Worm (Caenorhabditis elegans) whole organism, L4 larva: ENCODE results near the gene pap-1.
A peak's percentile ranks its signal among the peaks of the same experiment; 100 is the strongest.

ENCODE experiments used
- D1046.2 ChIP-seq: fragments of 200-800 bp; sonication (Bioruptor generic); IDR thresholded peaks from 2 replicates; pipeline ENCODE4 v1.3.6; 2022; ENCODE audit warnings: missing genetic modification characterization, missing compliant biosample characterization
- F49E8.2 ChIP-seq: sonication (generic microtip); optimal IDR thresholded peaks from 2 replicates; lab custom pipeline; 2016; ENCODE audit warnings: missing compliant biosample characterization, mild to moderate bottlenecking, missing genetic modification characterization, borderline replicate concordance
- T20F7.1 ChIP-seq: fragments of 200-800 bp; sonication (Bioruptor generic); optimal IDR thresholded peaks from 2 replicates; lab custom pipeline; 2018; ENCODE audit warnings: mild to moderate bottlenecking, missing genetic modification characterization, missing compliant biosample characterization
- Y105C5A.15 ChIP-seq: fragments of 200-800 bp; sonication (Bioruptor generic); IDR thresholded peaks from 2 replicates; pipeline ENCODE4 v1.3.6; 2022; ENCODE audit warnings: missing genetic modification characterization, missing compliant biosample characterization
- aha-1 ChIP-seq: fragments of 150-350 bp; peaks from one replicate; lab custom pipeline; 2014; ENCODE audit warnings: missing biosample characterization, missing genetic modification characterization
- ceh-82 ChIP-seq: sonication (generic microtip); optimal IDR thresholded peaks from 2 replicates; lab custom pipeline; 2017; ENCODE audit warnings: missing biosample characterization, missing genetic modification characterization
- ces-1 ChIP-seq: fragments of 150-350 bp; sonication (generic microtip); optimal IDR thresholded peaks from 4 replicates; lab custom pipeline; 2014; ENCODE audit warnings: missing biosample characterization, missing genetic modification reagents, missing genetic modification characterization
- daf-16 ChIP-seq, 3 experiments: sonication (generic microtip); optimal IDR thresholded peaks; 2 replicates each; lab custom pipeline; 2016 to 2017; ENCODE audit warnings: missing genetic modification characterization in 3 of 3, missing genetic modification reagents in 3 of 3, mild to moderate bottlenecking in 2 of 3, missing compliant biosample characterization in 2 of 3, missing biosample characterization in 1 of 3, moderate library complexity in 1 of 3
- dmd-6 ChIP-seq: fragments of 200-800 bp; sonication (Bioruptor generic); IDR thresholded peaks from 2 replicates; pipeline ENCODE4 v1.3.6; 2022; ENCODE audit warnings: missing genetic modification reagents, missing genetic modification characterization, missing compliant biosample characterization
- dmd-9 ChIP-seq: fragments of 200-800 bp; sonication (Bioruptor generic); IDR thresholded peaks from 2 replicates; pipeline ENCODE4 v1.3.6; 2022; ENCODE audit warnings: missing genetic modification reagents, missing genetic modification characterization, missing compliant biosample characterization
- duxl-1 ChIP-seq: sonication (generic microtip); optimal IDR thresholded peaks from 2 replicates; lab custom pipeline; 2016; ENCODE audit warnings: mild to moderate bottlenecking, missing genetic modification characterization, moderate library complexity, missing compliant biosample characterization; ENCODE audit not compliant: poor library complexity
- dve-1 ChIP-seq: sonication (generic microtip); optimal IDR thresholded peaks from 2 replicates; lab custom pipeline; 2017; ENCODE audit warnings: antibody characterized with exemption, mild to moderate bottlenecking, missing genetic modification characterization, missing compliant biosample characterization; ENCODE audit not compliant: insufficient read depth
- egl-43 ChIP-seq: fragments of 200-800 bp; sonication (Bioruptor generic); IDR thresholded peaks from 2 replicates; pipeline ENCODE4 v1.3.6; 2022; ENCODE audit warnings: missing genetic modification reagents, missing genetic modification characterization, missing compliant biosample characterization
- hlh-11 ChIP-seq: fragments of 200-800 bp; sonication (Bioruptor generic); optimal IDR thresholded peaks from 2 replicates; lab custom pipeline; 2018; ENCODE audit warnings: mild to moderate bottlenecking, missing genetic modification characterization, missing compliant biosample characterization
- hlh-30 ChIP-seq: sonication (generic microtip); optimal IDR thresholded peaks from 2 replicates; lab custom pipeline; 2017; ENCODE audit warnings: antibody characterized with exemption, mild to moderate bottlenecking, missing genetic modification characterization, missing compliant biosample characterization; ENCODE audit not compliant: insufficient read depth
- lin-1 ChIP-seq: fragments of 200-800 bp; sonication (Bioruptor generic); IDR thresholded peaks from 2 replicates; pipeline ENCODE4 v1.3.6; 2022; ENCODE audit warnings: missing genetic modification reagents, missing genetic modification characterization, missing compliant biosample characterization
- lin-29 ChIP-seq: fragments of 200-800 bp; sonication (Bioruptor generic); IDR thresholded peaks from 2 replicates; pipeline ENCODE4 v1.3.6; 2022; ENCODE audit warnings: missing genetic modification reagents, missing genetic modification characterization, missing compliant biosample characterization
- mep-1 ChIP-seq: fragments of 150-350 bp; sonication (generic microtip); optimal IDR thresholded peaks from 3 replicates; lab custom pipeline; 2014; ENCODE audit warnings: missing biosample characterization, missing genetic modification characterization
- nhr-10 ChIP-seq: fragments of 150-350 bp; optimal IDR thresholded peaks from 2 replicates; lab custom pipeline; 2014; ENCODE audit warnings: missing biosample characterization, missing genetic modification characterization
- nhr-102 ChIP-seq: sonication (generic microtip); optimal IDR thresholded peaks from 2 replicates; lab custom pipeline; 2016; ENCODE audit warnings: mild to moderate bottlenecking, missing genetic modification characterization, moderate library complexity, missing compliant biosample characterization
- nhr-28 ChIP-seq: fragments of 150-350 bp; optimal IDR thresholded peaks from 2 replicates; lab custom pipeline; 2014; ENCODE audit warnings: missing biosample characterization, missing genetic modification characterization
- nhr-48 ChIP-seq: sonication (generic microtip); optimal IDR thresholded peaks from 2 replicates; lab custom pipeline; 2016; ENCODE audit warnings: mild to moderate bottlenecking, missing genetic modification characterization, missing compliant biosample characterization
- nhr-77 ChIP-seq: fragments of 150-350 bp; optimal IDR thresholded peaks from 2 replicates; lab custom pipeline; 2014; ENCODE audit warnings: missing biosample characterization, missing genetic modification characterization
- pqm-1 ChIP-seq: sonication (generic microtip); optimal IDR thresholded peaks from 2 replicates; lab custom pipeline; 2017; ENCODE audit warnings: missing biosample characterization, missing genetic modification characterization
- set-16 ChIP-seq: fragments of 200-800 bp; sonication (Bioruptor generic); IDR thresholded peaks from 2 replicates; pipeline ENCODE4 v1.3.6; 2022; ENCODE audit warnings: missing genetic modification reagents, missing genetic modification characterization, missing compliant biosample characterization
- skn-1 ChIP-seq: fragments of 150-350 bp; optimal IDR thresholded peaks from 2 replicates; lab custom pipeline; 2014; ENCODE audit warnings: missing biosample characterization, missing genetic modification characterization
- spr-1 ChIP-seq: sonication (generic microtip); optimal IDR thresholded peaks from 2 replicates; lab custom pipeline; 2016; ENCODE audit warnings: mild to moderate bottlenecking, missing genetic modification characterization, missing compliant biosample characterization
- unc-39 ChIP-seq: sonication (generic microtip); optimal IDR thresholded peaks from 2 replicates; lab custom pipeline; 2017; ENCODE audit warnings: missing biosample characterization, missing genetic modification characterization
- unc-62 ChIP-seq, 3 experiments: fragments of 150-350 bp in 1 of 3; sonication (generic microtip); optimal IDR thresholded peaks in 2 of 3; peaks in 1 of 3; 1 replicate in 1 of 3; 2 replicates in 2 of 3; lab custom pipeline; 2014 to 2017; ENCODE audit warnings: missing biosample characterization in 3 of 3, missing genetic modification characterization in 3 of 3, missing genetic modification reagents in 3 of 3, missing genotype in 1 of 3
- vab-7 ChIP-seq: fragments of 200-800 bp; sonication (Bioruptor generic); IDR thresholded peaks from 2 replicates; pipeline ENCODE4 v1.3.6; 2022; ENCODE audit warnings: missing genetic modification reagents, missing genetic modification characterization, missing compliant biosample characterization
- zag-1 ChIP-seq: fragments of 150-350 bp; optimal IDR thresholded peaks from 2 replicates; lab custom pipeline; 2014; ENCODE audit warnings: missing biosample characterization, missing genetic modification characterization
- zfp-3 ChIP-seq: fragments of 200-800 bp; sonication (Bioruptor generic); conservative IDR thresholded peaks from 2 replicates; pipeline ENCODE4 v1.3.6; 2022; ENCODE audit warnings: missing genetic modification reagents, missing genetic modification characterization, missing compliant biosample characterization

pap-1 gene

ce11 chrV:10441135-10442024 is at the start of gene pap-1 (continued):
- TF ChIP-seq ceh-82 (no peak), T20F7.1 (GFP tag; lab: Kevin White, UChicago) (no peak), lin-1 (GFP tag; lab: Robert Waterston, UW) (no peak), zfp-3 (GFP tag; lab: Robert Waterston, UW) (no peak), nhr-28 (tag; lab: Kevin White, UChicago) (no peak), lin-29 (GFP tag; lab: Robert Waterston, UW) (no peak)

ce11 chrV:10393708-10394107 is 48.1 kb upstream of the pap-1 start:
- no peak for TF ChIP-seq dve-1
- TF ChIP-seq set-16, result peak; percentile 87; the same call in 1 of the 2 replicates
- no peak for TF ChIP-seq vab-7 (GFP tag; lab: Robert Waterston, UW)
- TF ChIP-seq Y105C5A.15, result no peak
- TF ChIP-seq aha-1 (tag; lab: Kevin White, UChicago), result no peak

DNA sequence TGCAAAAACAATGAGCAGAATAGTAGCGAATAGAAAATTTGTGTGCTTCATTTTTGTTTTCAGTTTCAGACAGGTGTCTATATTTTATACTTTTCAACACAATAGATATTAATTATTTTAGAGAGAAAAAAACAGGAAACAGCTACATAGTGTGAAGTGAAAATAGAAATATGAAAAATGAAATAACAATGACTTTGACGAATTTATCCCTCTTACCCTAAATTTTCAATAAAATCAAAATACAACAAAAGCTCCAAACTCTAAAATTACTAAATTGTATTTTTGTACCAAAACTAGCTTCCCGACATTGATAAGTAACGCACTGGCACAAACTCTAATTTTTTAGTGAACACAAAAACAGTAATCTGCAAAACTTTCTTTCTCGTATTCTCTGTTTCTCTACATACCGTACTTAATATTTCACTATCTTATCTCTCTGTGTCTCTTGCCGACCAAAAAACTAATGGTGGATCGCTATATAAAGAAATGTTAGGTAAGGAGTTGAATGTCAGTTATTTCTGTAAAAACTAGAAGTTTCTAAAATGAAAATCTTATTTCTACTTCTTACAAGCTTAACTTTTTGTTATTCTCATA is 46.5 kb upstream of the pap-1 start, which contains the start of the genes col-151 and ugt-1:
Gene col-151, minus strand, starts transcription at position 51 of the 594 bp plus-strand sequence.
Gene ugt-1, plus strand, starts transcription at position 491 of the 594 bp plus-strand sequence.
- TF ChIP-seq ces-1 (GFP tag; lab: Kevin White, UChicago), result no peak
- TF ChIP-seq daf-16 (GFP tag; optimal IDR thresholded peaks at IDR 0.05; lab: Kevin White, UChicago), result no peak
- TF ChIP-seq daf-16 (tag; optimal IDR thresholded peaks at IDR 0.05; lab: Kevin White, UChicago), result peak; percentile 41
- TF ChIP-seq nhr-28 (tag; lab: Kevin White, UChicago), result peak; percentile 63
- TF ChIP-seq nhr-10 (tag; lab: Kevin White, UChicago), result no peak
- peak; percentile 34 for TF ChIP-seq dve-1
- no peak for TF ChIP-seq unc-39
- no peak for TF ChIP-seq F49E8.2 (tag; lab: Kevin White, UChicago)
- no peak for TF ChIP-seq nhr-48
- TF ChIP-seq dmd-9, result no peak
- TF ChIP-seq hlh-11 (tag; lab: Kevin White, UChicago), result peak; percentile 15
- TF ChIP-seq spr-1, result no peak
- no peak for TF ChIP-seq nhr-102 (tag; lab: Kevin White, UChicago)
- TF ChIP-seq dmd-6 (GFP tag; lab: Robert Waterston, UW), result peak; percentile 46
- no peak for TF ChIP-seq mep-1 (tag; lab: Kevin White, UChicago)
- TF ChIP-seq pqm-1 (tag; lab: Kevin White, UChicago), result peak; percentile 67

DNA sequence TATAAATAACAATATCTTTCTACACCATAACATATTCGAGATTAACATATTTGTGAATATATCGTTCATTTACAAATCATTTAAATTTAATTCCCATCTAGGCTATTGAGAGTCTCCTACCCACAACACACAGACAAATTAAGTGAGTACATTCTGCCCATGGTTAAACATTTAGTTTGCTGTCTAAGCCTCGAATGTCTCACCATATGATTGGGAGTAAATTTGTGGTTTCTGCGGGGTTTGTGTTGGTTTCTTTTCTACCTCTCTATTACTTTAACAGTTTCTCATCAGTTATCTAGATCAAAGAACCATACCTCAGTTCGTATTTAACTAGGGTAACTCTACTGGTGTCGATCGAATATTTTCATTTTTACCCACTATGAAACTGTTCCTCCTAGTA is 43.3 kb upstream of the pap-1 start, which contains the start of gene ugt-2:
Gene ugt-2, plus strand, starts transcription at position 371 of the 400 bp plus-strand sequence.
- TF ChIP-seq aha-1 (tag; lab: Kevin White, UChicago), result no peak
- TF ChIP-seq pqm-1 (tag; lab: Kevin White, UChicago), result peak; percentile 74
- TF ChIP-seq D1046.2 (GFP tag; lab: Robert Waterston, UW), result no peak
- TF ChIP-seq nhr-28 (tag; lab: Kevin White, UChicago), result peak; percentile 68
- peak; percentile 2 for TF ChIP-seq hlh-30 (tag; lab: Kevin White, UChicago)
- TF ChIP-seq egl-43 (GFP tag; lab: Robert Waterston, UW), result no peak
- TF ChIP-seq zag-1 (tag; lab: Kevin White, UChicago), result no peak
- peak; percentile 63 for TF ChIP-seq dmd-6 (GFP tag; lab: Robert Waterston, UW)
- no peak for TF ChIP-seq skn-1
- TF ChIP-seq dmd-9, result no peak
- peak; percentile 33 for TF ChIP-seq nhr-77 (tag; lab: Kevin White, UChicago)
- peak in 1 of 2 experiments; percentile 89 for TF ChIP-seq unc-62 (GFP tag; optimal IDR thresholded peaks at IDR 0.05 in 1 of 2; lab: Kevin White, UChicago)
- TF ChIP-seq unc-62 (tag; optimal IDR thresholded peaks at IDR 0.05; lab: Kevin White, UChicago), result no peak
- TF ChIP-seq duxl-1 (tag; lab: Kevin White, UChicago), result no peak
- TF ChIP-seq dve-1, result peak; percentile 15
- TF ChIP-seq daf-16 (GFP tag; optimal IDR thresholded peaks at IDR 0.05; lab: Kevin White, UChicago), result no peak
- peak; percentile 39 for TF ChIP-seq daf-16 (tag; optimal IDR thresholded peaks at IDR 0.05; lab: Kevin White, UChicago)
- TF ChIP-seq, all 104 proteins: peak for 8
